Fruit fly (Drosophila melanogaster) whole organism, embryonic: Measurements from ENCODE around the gene Nlg4.
A peak's percentile ranks its signal among the peaks of the same experiment; 100 is the strongest.

Experiments
- Bteb2 ChIP-seq: fragments of 200-800 bp; sonication (Bioruptor generic); optimal IDR thresholded peaks from 2 replicates; lab custom pipeline; 2016; ENCODE audit warnings: missing biosample characterization, missing genetic modification characterization
- CG11085 ChIP-seq: fragments of 200-800 bp; sonication (Bioruptor generic); IDR thresholded peaks from 2 replicates; pipeline ENCODE4 v1.3.6; 2022; ENCODE audit warnings: missing biosample characterization, missing genetic modification characterization
- CG12659 ChIP-seq: fragments of 200-800 bp; sonication (Bioruptor generic); optimal IDR thresholded peaks from 3 replicates; lab custom pipeline; 2017; ENCODE audit warnings: mild to moderate bottlenecking, missing biosample characterization, missing genetic modification reagents, missing genetic modification characterization
- CG1529 ChIP-seq: fragments of 200-800 bp; sonication (Bioruptor generic); optimal IDR thresholded peaks from 3 replicates; lab custom pipeline; 2018; ENCODE audit warnings: missing biosample characterization, missing genetic modification characterization
- CG17385 ChIP-seq: fragments of 200-800 bp; sonication (Bioruptor generic); optimal IDR thresholded peaks from 3 replicates; lab custom pipeline; 2018; ENCODE audit warnings: missing biosample characterization, mild to moderate bottlenecking, missing genetic modification characterization
- CG17912 ChIP-seq: fragments of 200-800 bp; sonication (Bioruptor generic); optimal IDR thresholded peaks from 2 replicates; lab custom pipeline; 2018; ENCODE audit warnings: missing biosample characterization, mild to moderate bottlenecking, missing genetic modification characterization
- CG18619 ChIP-seq: fragments of 200-800 bp; sonication (Bioruptor generic); optimal IDR thresholded peaks from 3 replicates; lab custom pipeline; 2017; ENCODE audit warnings: missing biosample characterization, mild to moderate bottlenecking, missing genetic modification characterization
- CG2120 ChIP-seq: fragments of 200-800 bp; sonication (Bioruptor generic); optimal IDR thresholded peaks from 3 replicates; lab custom pipeline; 2016; ENCODE audit warnings: missing biosample characterization, missing genetic modification characterization
- CG34224 ChIP-seq: fragments of 200-800 bp; sonication (Bioruptor generic); IDR thresholded peaks from 3 replicates; pipeline ENCODE4 v1.3.6; 2022; ENCODE audit warnings: missing biosample characterization, missing genetic modification characterization; ENCODE audit not compliant: partially characterized antibody
- CG34422 ChIP-seq: fragments of 200-800 bp; sonication (Bioruptor generic); IDR thresholded peaks from 3 replicates; pipeline ENCODE4 v1.3.6; 2022; ENCODE audit warnings: missing biosample characterization, missing genetic modification characterization
- CG3726 ChIP-seq: fragments of 200-800 bp; sonication (Bioruptor generic); IDR thresholded peaks from 3 replicates; pipeline ENCODE4, ENCODE4 v1.3.6; 2022; ENCODE audit warnings: missing biosample characterization, missing genetic modification characterization
- CG4282 ChIP-seq: fragments of 200-800 bp; sonication (Bioruptor generic); optimal IDR thresholded peaks from 2 replicates; lab custom pipeline; 2016; ENCODE audit warnings: missing biosample characterization, missing genetic modification characterization
- CG4328 ChIP-seq: fragments of 200-800 bp; sonication (Bioruptor generic); optimal IDR thresholded peaks from 3 replicates; lab custom pipeline; 2017; ENCODE audit warnings: missing biosample characterization, missing genetic modification reagents, missing genetic modification characterization
- CG4360 ChIP-seq: fragments of 200-800 bp; sonication (Bioruptor generic); IDR thresholded peaks from 2 replicates; pipeline ENCODE4 v1.3.6; 2022; ENCODE audit warnings: missing biosample characterization, missing genetic modification characterization
- CG4707 ChIP-seq: fragments of 200-800 bp; sonication (Bioruptor generic); optimal IDR thresholded peaks from 2 replicates; lab custom pipeline; 2018; ENCODE audit warnings: missing biosample characterization, mild to moderate bottlenecking, missing genetic modification characterization, moderate library complexity
- CG7963 ChIP-seq: fragments of 200-800 bp; sonication (Bioruptor generic); IDR thresholded peaks from 3 replicates; pipeline ENCODE4 v1.3.6; 2022; ENCODE audit warnings: missing biosample characterization, missing genetic modification characterization; ENCODE audit not compliant: partially characterized antibody
- CG8478 ChIP-seq: fragments of >200 bp; optimal IDR thresholded peaks from 2 replicates; lab custom pipeline; 2018
- CG9437 ChIP-seq: fragments of 200-800 bp; sonication (Bioruptor generic); optimal IDR thresholded peaks from 2 replicates; lab custom pipeline; 2018; ENCODE audit warnings: missing biosample characterization, mild to moderate bottlenecking, missing genetic modification characterization
- CoRest ChIP-seq: fragments of 200-800 bp; sonication (Bioruptor generic); optimal IDR thresholded peaks from 3 replicates; lab custom pipeline; 2018; ENCODE audit warnings: missing biosample characterization, mild to moderate bottlenecking, missing genetic modification characterization, moderate library complexity
- Dad ChIP-seq: fragments of 200-800 bp; sonication (Bioruptor generic); optimal IDR thresholded peaks from 3 replicates; lab custom pipeline; 2016; ENCODE audit warnings: missing biosample characterization, missing genetic modification characterization
- Dek ChIP-seq: fragments of 200-800 bp; sonication (Bioruptor generic); optimal IDR thresholded peaks from 3 replicates; lab custom pipeline; 2019; ENCODE audit warnings: missing biosample characterization, mild to moderate bottlenecking, missing genetic modification characterization, moderate library complexity
- Dref ChIP-seq: fragments of 200-800 bp; sonication (Bioruptor generic); IDR thresholded peaks from 2 replicates; pipeline ENCODE4 v1.3.6; 2022; ENCODE audit warnings: missing biosample characterization, missing genetic modification characterization
- E2f2 ChIP-seq: fragments of 200-800 bp; sonication (Bioruptor generic); IDR thresholded peaks from 2 replicates; pipeline ENCODE4 v1.3.6; 2022; ENCODE audit warnings: missing biosample characterization, missing genetic modification characterization
- Hand ChIP-seq: fragments of 200-800 bp; sonication (Bioruptor generic); optimal IDR thresholded peaks from 2 replicates; lab custom pipeline; 2017; ENCODE audit warnings: mild to moderate bottlenecking, missing biosample characterization, missing genetic modification reagents, missing genetic modification characterization
- Oaz ChIP-seq: fragments of 200-800 bp; sonication (Bioruptor generic); IDR thresholded peaks from 2 replicates; pipeline ENCODE4 v1.3.6; 2022; ENCODE audit warnings: missing biosample characterization, missing genetic modification characterization
- Pdp1 ChIP-seq, 2 experiments: fragments of 200-800 bp; sonication (Bioruptor generic); optimal IDR thresholded peaks; 3 replicates each; lab custom pipeline; 2016; ENCODE audit warnings: missing biosample characterization in 2 of 2, missing genetic modification characterization in 2 of 2, mild to moderate bottlenecking in 1 of 2, moderate library complexity in 1 of 2
- Ptx1 ChIP-seq: fragments of 200-800 bp; sonication (Bioruptor generic); IDR thresholded peaks from 2 replicates; pipeline ENCODE4 v1.3.6; 2022; ENCODE audit warnings: missing biosample characterization, missing genetic modification characterization
- Taf1 ChIP-seq: fragments of 200-800 bp; sonication (Bioruptor generic); IDR thresholded peaks from 2 replicates; pipeline ENCODE4 v1.3.6; 2022; ENCODE audit warnings: missing biosample characterization, missing genetic modification characterization
- Trl ChIP-seq, 3 experiments: fragments of >200 bp in 2 of 3; fragments of 200-800 bp in 1 of 3; sonication (Bioruptor generic) in 1 of 3; optimal IDR thresholded peaks; 2 replicates in 1 of 3; 3 replicates in 2 of 3; lab custom pipeline; 2016 to 2017; ENCODE audit warnings: missing biosample characterization in 1 of 3, missing genetic modification characterization in 1 of 3
- abd-A ChIP-seq: fragments of 200-800 bp; sonication (Bioruptor generic); optimal IDR thresholded peaks from 3 replicates; lab custom pipeline; 2019; ENCODE audit warnings: missing biosample characterization, mild to moderate bottlenecking, missing genetic modification characterization, moderate library complexity
- chinmo ChIP-seq: fragments of 200-800 bp; sonication (Bioruptor generic); IDR thresholded peaks from 4 replicates; pipeline ENCODE4 v1.3.6; 2022; ENCODE audit warnings: missing biosample characterization, missing genetic modification characterization; ENCODE audit not compliant: partially characterized antibody
- esg ChIP-seq: fragments of 200-800 bp; sonication (Bioruptor generic); conservative IDR thresholded peaks from 2 replicates; pipeline ENCODE4 v1.3.6; 2022; ENCODE audit warnings: missing biosample characterization, missing genetic modification characterization
- eve ChIP-seq, 2 experiments: fragments of >200 bp; optimal IDR thresholded peaks; 2 replicates each; lab custom pipeline; 2017; ENCODE audit warnings: missing biosample characterization in 2 of 2, missing genetic modification characterization in 2 of 2
- ewg ChIP-seq: fragments of 200-800 bp; sonication (Bioruptor generic); optimal IDR thresholded peaks from 3 replicates; lab custom pipeline; 2017; ENCODE audit warnings: mild to moderate bottlenecking, missing biosample characterization, missing genetic modification reagents, missing genetic modification characterization
- fru ChIP-seq: fragments of >200 bp; optimal IDR thresholded peaks from 2 replicates; lab custom pipeline; 2017
- gce ChIP-seq: fragments of 200-800 bp; sonication (Bioruptor generic); IDR thresholded peaks from 3 replicates; pipeline ENCODE4 v1.3.6; 2022; ENCODE audit warnings: missing biosample characterization, missing genetic modification characterization
- gcm2 ChIP-seq: fragments of 200-800 bp; sonication (Bioruptor generic); optimal IDR thresholded peaks from 2 replicates; lab custom pipeline; 2016; ENCODE audit warnings: missing biosample characterization, missing genetic modification characterization
- gro ChIP-seq: fragments of 200-800 bp; sonication (Bioruptor generic); optimal IDR thresholded peaks from 2 replicates; lab custom pipeline; 2016; ENCODE audit warnings: missing biosample characterization, missing genetic modification characterization
- lbe ChIP-seq: fragments of 200-800 bp; sonication (Bioruptor generic); optimal IDR thresholded peaks from 2 replicates; lab custom pipeline; 2016; ENCODE audit warnings: missing biosample characterization, mild to moderate bottlenecking, missing genetic modification characterization
- mirr ChIP-seq: fragments of 200-800 bp; sonication (Bioruptor generic); optimal IDR thresholded peaks from 3 replicates; lab custom pipeline; 2018; ENCODE audit warnings: missing biosample characterization, mild to moderate bottlenecking, missing genetic modification characterization
- nom ChIP-seq: fragments of 200-800 bp; sonication (Bioruptor generic); optimal IDR thresholded peaks from 2 replicates; lab custom pipeline; 2017; ENCODE audit warnings: missing biosample characterization, missing genetic modification characterization, mild to moderate bottlenecking, moderate library complexity, missing genetic modification reagents
- org-1 ChIP-seq: fragments of 200-800 bp; sonication (Bioruptor generic); optimal IDR thresholded peaks from 2 replicates; lab custom pipeline; 2017; ENCODE audit warnings: missing biosample characterization, missing genetic modification characterization
- pros ChIP-seq: fragments of 200-800 bp; sonication (Bioruptor generic); optimal IDR thresholded peaks from 3 replicates; lab custom pipeline; 2019; ENCODE audit warnings: missing biosample characterization, mild to moderate bottlenecking, missing genetic modification characterization, moderate library complexity
- sim ChIP-seq: fragments of 200-800 bp; sonication (Bioruptor generic); IDR thresholded peaks from 2 replicates; pipeline ENCODE4 v1.3.6; 2022; ENCODE audit warnings: missing biosample characterization, missing genetic modification characterization
- vnd ChIP-seq: fragments of 200-800 bp; sonication (Bioruptor generic); IDR thresholded peaks from 3 replicates; pipeline ENCODE4 v1.3.6; 2022; ENCODE audit warnings: missing biosample characterization, missing genetic modification characterization; ENCODE audit not compliant: partially characterized antibody
- vvl ChIP-seq: fragments of 200-800 bp; sonication (Bioruptor generic); IDR thresholded peaks from 2 replicates; pipeline ENCODE4 v1.3.6; 2022; ENCODE audit warnings: missing biosample characterization, missing genetic modification characterization
- wor ChIP-seq: fragments of 200-800 bp; sonication (Bioruptor generic); IDR thresholded peaks from 2 replicates; pipeline ENCODE4 v1.3.6; 2022; ENCODE audit warnings: missing biosample characterization, missing genetic modification characterization
- zfh2 ChIP-seq: fragments of 200-800 bp; sonication (Bioruptor generic); optimal IDR thresholded peaks from 2 replicates; lab custom pipeline; 2016; ENCODE audit warnings: missing biosample characterization, missing genetic modification characterization

Nlg4 gene

DNA sequence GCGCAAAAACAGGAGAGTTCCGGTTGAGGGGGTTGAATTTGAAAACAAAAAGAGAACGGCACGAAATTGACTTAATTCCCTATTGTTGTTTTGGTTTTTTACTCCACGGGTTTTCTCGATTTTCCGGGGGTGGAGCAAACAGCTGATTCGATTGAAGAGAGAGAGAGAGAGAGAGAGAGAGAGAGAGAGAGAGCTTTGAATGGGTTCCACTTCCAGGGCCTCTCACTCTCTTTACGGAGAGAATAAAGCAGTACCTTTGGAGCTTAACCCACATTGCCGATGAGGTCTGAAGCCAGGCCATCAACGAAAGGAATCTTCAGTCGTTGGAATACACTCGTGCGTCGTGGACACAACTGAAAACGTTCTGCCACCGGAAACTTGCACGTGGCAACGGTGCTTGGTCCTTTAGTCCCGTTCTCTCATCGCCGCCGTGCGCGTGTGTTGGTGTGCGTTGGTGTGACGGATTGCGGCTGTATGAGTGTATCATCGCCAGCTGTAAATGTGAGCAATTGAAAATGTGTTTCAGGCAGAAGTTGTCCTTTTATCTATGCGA lies at the start of gene Nlg4 (continued):
- no peak for TF ChIP-seq CG4282 (GFP tag; lab: Kevin White, UChicago)
- no peak for TF ChIP-seq Dek
- peak; percentile 51 to 89 for TF ChIP-seq Trl (optimal IDR thresholded peaks at IDR 0.05; lab: Kevin White, UChicago)
- TF ChIP-seq Trl (GFP tag; optimal IDR thresholded peaks at IDR 0.05; lab: Kevin White, UChicago): no peak
- no peak for TF ChIP-seq CG34224
- 0 out of 3 replicates have a peak, but pooled peaks have one; percentile 45 for TF ChIP-seq CG34422 (GFP tag; lab: Robert Waterston, UW)
- no peak for TF ChIP-seq CG8478
- no peak for TF ChIP-seq CG4360
- TF ChIP-seq gce (GFP tag; lab: Robert Waterston, UW): no peak

DNA sequence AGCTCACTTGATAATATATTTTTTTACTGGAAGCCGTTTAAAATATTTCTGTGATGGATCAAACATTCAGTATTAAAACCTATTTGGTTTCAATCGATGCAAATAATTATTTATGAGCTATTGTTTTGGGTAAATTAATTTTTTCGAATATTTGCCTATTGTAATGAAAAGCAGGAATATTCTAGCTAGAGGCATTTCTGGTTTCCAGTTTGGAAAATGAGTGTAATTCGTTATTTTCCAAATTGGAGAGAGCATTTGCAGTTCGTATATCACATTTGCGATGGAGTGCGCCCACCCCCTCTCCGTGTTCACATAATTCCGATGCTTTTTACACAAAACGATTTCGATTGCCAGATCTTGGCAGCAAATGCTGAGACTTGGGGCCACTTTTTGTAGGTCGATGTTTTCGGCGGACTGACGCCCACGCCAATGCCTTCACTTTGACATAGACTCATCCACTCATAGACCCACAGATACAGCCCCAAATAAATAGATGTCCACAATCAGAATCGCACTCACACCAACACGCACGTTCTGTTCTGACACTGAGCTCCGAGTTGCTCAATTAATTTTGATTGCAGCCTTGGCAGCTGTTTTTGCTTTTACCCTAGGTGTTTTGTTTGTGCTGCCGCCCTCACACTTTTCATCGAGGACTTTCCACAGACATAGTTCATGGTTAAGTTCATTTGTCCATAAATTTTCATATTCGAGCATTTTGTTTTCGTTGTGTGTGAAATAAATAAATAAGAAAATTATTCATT lies 36.8 kb upstream of the Nlg4 start:
- no peak for TF ChIP-seq Hand
- no peak for TF ChIP-seq vnd
- no peak for TF ChIP-seq CG11085 (GFP tag; lab: Robert Waterston, UW)
- TF ChIP-seq CG12659 (GFP tag; lab: Kevin White, UChicago): peak; percentile 2
- peak; percentile 7 for TF ChIP-seq CG9437 (GFP tag; lab: Kevin White, UChicago)
- no peak for TF ChIP-seq CG3726 (GFP tag; lab: Robert Waterston, UW)
- no peak for TF ChIP-seq pros (GFP tag; lab: Kevin White, UChicago)
- TF ChIP-seq chinmo (GFP tag; lab: Robert Waterston, UW): 0 out of 4 replicates have a peak, but pooled peaks have one; percentile 49
- no peak for TF ChIP-seq fru (lab: Kevin White, UChicago)
- TF ChIP-seq CG1529 (GFP tag; lab: Kevin White, UChicago): no peak
- TF ChIP-seq CG18619 (GFP tag; lab: Kevin White, UChicago): no peak
- no peak for TF ChIP-seq org-1 (GFP tag; lab: Kevin White, UChicago)
- no peak for TF ChIP-seq Dref (GFP tag; lab: Robert Waterston, UW)
- no peak for TF ChIP-seq E2f2 (GFP tag; lab: Robert Waterston, UW)
- TF ChIP-seq sim (GFP tag; lab: Robert Waterston, UW): no peak
- TF ChIP-seq Pdp1 (GFP tag; optimal IDR thresholded peaks at IDR 0.05; lab: Kevin White, UChicago): peak in 1 of 2 experiments; percentile 49
- 0 out of 2 replicates have a peak, but pooled peaks have one; percentile 4 for TF ChIP-seq Ptx1 (GFP tag; lab: Robert Waterston, UW)
- no peak for TF ChIP-seq CG4707 (GFP tag; lab: Kevin White, UChicago)
- TF ChIP-seq Taf1 (GFP tag; lab: Robert Waterston, UW): no peak
- no peak for TF ChIP-seq vvl (GFP tag; lab: Robert Waterston, UW)
- peak; percentile 44 for TF ChIP-seq CoRest (tag; lab: Kevin White, UChicago)
- TF ChIP-seq gro (GFP tag; lab: Kevin White, UChicago): no peak
- TF ChIP-seq ewg: no peak
- no peak for TF ChIP-seq wor (GFP tag; lab: Robert Waterston, UW)
- TF ChIP-seq CG17912 (GFP tag; lab: Kevin White, UChicago): no peak
- no peak for TF ChIP-seq nom (GFP tag; lab: Kevin White, UChicago)
- TF ChIP-seq CG17385 (GFP tag; lab: Kevin White, UChicago): no peak
- no peak for TF ChIP-seq CG7963 (GFP tag; lab: Robert Waterston, UW)
- no peak for TF ChIP-seq Dad (GFP tag; lab: Kevin White, UChicago)
- TF ChIP-seq CG4328 (GFP tag; lab: Kevin White, UChicago): peak; percentile 36
- no peak for TF ChIP-seq zfh2
- peak; percentile 23 for TF ChIP-seq mirr (GFP tag; lab: Kevin White, UChicago)
- no peak for TF ChIP-seq eve (GFP tag; optimal IDR thresholded peaks at IDR 0.05; lab: Kevin White, UChicago)
- no peak for TF ChIP-seq Oaz (GFP tag; lab: Robert Waterston, UW)
- no peak for TF ChIP-seq Bteb2
- TF ChIP-seq gcm2 (GFP tag; lab: Kevin White, UChicago): no peak
- no peak for TF ChIP-seq lbe (GFP tag; lab: Kevin White, UChicago)
- TF ChIP-seq abd-A (tag; lab: Kevin White, UChicago): peak; percentile 18
- no peak for TF ChIP-seq esg (GFP tag; lab: Robert Waterston, UW)
- TF ChIP-seq CG2120: peak; percentile 29
